Worm (Caenorhabditis elegans) whole organism, L4 larva: ENCODE results near the gene sftd-3.

Source experiments
- R02D3.7 ChIP-seq: fragments of 150-350 bp; sonication (generic microtip); optimal IDR thresholded peaks from 3 replicates; lab custom pipeline; 2014; ENCODE audit warnings: missing biosample characterization, missing genetic modification characterization
- ceh-82 ChIP-seq: sonication (generic microtip); optimal IDR thresholded peaks from 2 replicates; lab custom pipeline; 2017; ENCODE audit warnings: missing biosample characterization, missing genetic modification characterization
- hlh-30 ChIP-seq: sonication (generic microtip); optimal IDR thresholded peaks from 2 replicates; lab custom pipeline; 2017; ENCODE audit warnings: antibody characterized with exemption, mild to moderate bottlenecking, missing genetic modification characterization, missing compliant biosample characterization; ENCODE audit not compliant: insufficient read depth
- lsy-2 ChIP-seq, 2 experiments: fragments of 150-350 bp in 1 of 2; sonication (generic microtip) in 1 of 2; optimal IDR thresholded peaks; 2 replicates each; lab custom pipeline; 2014 to 2017; ENCODE audit warnings: missing biosample characterization in 2 of 2, missing genetic modification characterization in 2 of 2
- mxl-3 ChIP-seq: fragments of 200-800 bp; sonication (Bioruptor generic); optimal IDR thresholded peaks from 2 replicates; lab custom pipeline; 2018; ENCODE audit warnings: mild to moderate bottlenecking, missing genetic modification characterization, missing compliant biosample characterization
- nhr-237 ChIP-seq: sonication (generic microtip); optimal IDR thresholded peaks from 2 replicates; lab custom pipeline; 2017; ENCODE audit warnings: missing biosample characterization, missing genetic modification characterization
- nhr-25 ChIP-seq: sonication (generic microtip); optimal IDR thresholded peaks from 2 replicates; lab custom pipeline; 2017; ENCODE audit warnings: missing genetic modification characterization, mild to moderate bottlenecking, missing compliant biosample characterization, antibody characterized with exemption, moderate library complexity, borderline replicate concordance; ENCODE audit not compliant: insufficient read depth
- nhr-28 ChIP-seq: fragments of 150-350 bp; optimal IDR thresholded peaks from 2 replicates; lab custom pipeline; 2014; ENCODE audit warnings: missing biosample characterization, missing genetic modification characterization
- pha-4 ChIP-seq, 2 experiments: fragments of 150-350 bp in 1 of 2; fragments of 200-800 bp in 1 of 2; sonication (Bioruptor generic) in 1 of 2; IDR thresholded peaks in 1 of 2; optimal IDR thresholded peaks in 1 of 2; 2 replicates each; pipeline versions ENCODE4 v1.3.6 to Lab custom; 2014 to 2022; ENCODE audit warnings: missing genetic modification characterization in 2 of 2, missing genetic modification reagents in 2 of 2, missing biosample characterization in 1 of 2, missing compliant biosample characterization in 1 of 2
- skn-1 ChIP-seq: fragments of 150-350 bp; optimal IDR thresholded peaks from 2 replicates; lab custom pipeline; 2014; ENCODE audit warnings: missing biosample characterization, missing genetic modification characterization

DNA sequence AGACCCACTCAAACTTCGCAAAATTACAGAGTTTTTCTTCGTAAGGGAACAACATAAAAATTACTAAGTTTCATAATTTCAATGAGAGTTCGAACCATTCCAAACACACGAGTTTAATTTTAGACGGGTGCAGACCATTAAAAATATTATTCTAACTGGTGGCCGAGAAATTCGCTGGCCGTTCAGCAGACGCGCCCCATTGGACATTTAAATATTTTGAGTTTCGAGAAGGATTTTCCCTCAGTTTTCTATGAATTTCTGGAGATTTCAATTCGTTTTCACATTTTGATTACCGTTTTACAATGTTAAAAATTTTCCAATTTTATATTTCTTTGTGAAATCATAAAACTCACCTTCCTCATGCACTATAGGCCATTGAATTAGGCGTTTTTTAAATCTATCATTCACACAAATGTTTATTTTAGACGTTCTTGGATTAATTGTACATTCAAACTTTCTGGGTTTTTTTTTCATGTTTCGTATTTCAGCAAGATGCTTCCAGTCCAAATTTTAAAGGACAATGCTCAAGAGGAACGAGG lies 36.6 kb downstream of the sftd-3 start, which contains the start of gene cct-2:
- TF ChIP-seq nhr-237 (tag; lab: Kevin White, UChicago): no peak
- TF ChIP-seq nhr-28 (tag; lab: Kevin White, UChicago): no peak
- no peak for TF ChIP-seq nhr-25
- peak; percentile 16 for TF ChIP-seq hlh-30
- no peak for TF ChIP-seq skn-1 (tag; lab: Kevin White, UChicago)
- no peak for TF ChIP-seq pha-4 (GFP tag; IDR thresholded peaks at IDR 0.05; lab: Robert Waterston, UW)
- TF ChIP-seq pha-4 (tag; optimal IDR thresholded peaks at IDR 0.05; lab: Kevin White, UChicago): no peak
- TF ChIP-seq ceh-82 (tag; lab: Kevin White, UChicago): no peak
- no peak for TF ChIP-seq mxl-3 (GFP tag; lab: Kevin White, UChicago)
- no peak for TF ChIP-seq R02D3.7
- TF ChIP-seq lsy-2 (tag; optimal IDR thresholded peaks at IDR 0.05; lab: Kevin White, UChicago): peak in 1 of 2 experiments; percentile 66
